Fruit fly (Drosophila melanogaster) whole organism, embryonic: ENCODE data around the gene chrb.

Source experiments
- Ada2b ChIP-seq: fragments of 200-800 bp; sonication (Bioruptor generic); IDR thresholded peaks from 2 replicates; pipeline ENCODE4 v1.3.6; 2022; ENCODE audit warnings: missing biosample characterization, missing genetic modification characterization
- Atf3 ChIP-seq: fragments of 200-800 bp; sonication (Bioruptor generic); optimal IDR thresholded peaks from 3 replicates; lab custom pipeline; 2016; ENCODE audit warnings: missing biosample characterization, missing genetic modification characterization
- Atf6 ChIP-seq: fragments of 200-800 bp; sonication (Bioruptor generic); IDR thresholded peaks from 2 replicates; pipeline ENCODE4 v1.3.6; 2022; ENCODE audit warnings: missing biosample characterization, missing genetic modification characterization
- CG10959 ChIP-seq: fragments of 200-800 bp; sonication (Bioruptor generic); IDR thresholded peaks from 2 replicates; pipeline ENCODE4 v1.3.6; 2022; ENCODE audit warnings: missing biosample characterization, missing genetic modification characterization
- CG12769 ChIP-seq: fragments of 200-800 bp; sonication (Bioruptor generic); optimal IDR thresholded peaks from 2 replicates; lab custom pipeline; 2019; ENCODE audit warnings: missing biosample characterization, mild to moderate bottlenecking, missing genetic modification characterization, moderate library complexity
- CG13296 ChIP-seq: fragments of 200-800 bp; sonication (Bioruptor generic); optimal IDR thresholded peaks from 3 replicates; lab custom pipeline; 2018; ENCODE audit warnings: missing biosample characterization, mild to moderate bottlenecking, missing genetic modification characterization
- CG13775 ChIP-seq: fragments of 200-800 bp; sonication (Bioruptor generic); optimal IDR thresholded peaks from 3 replicates; lab custom pipeline; 2017; ENCODE audit warnings: missing biosample characterization, mild to moderate bottlenecking, missing genetic modification characterization
- CG14014 ChIP-seq: fragments of 200-800 bp; sonication (Bioruptor generic); IDR thresholded peaks from 2 replicates; pipeline ENCODE4 v1.3.6; 2022; ENCODE audit warnings: missing biosample characterization, missing genetic modification characterization
- CG14667 ChIP-seq: fragments of 200-800 bp; sonication (Bioruptor generic); IDR thresholded peaks from 2 replicates; pipeline ENCODE4 v1.3.6; 2022; ENCODE audit warnings: missing biosample characterization, missing genetic modification characterization
- CG14965 ChIP-seq: fragments of 200-800 bp; sonication (Bioruptor generic); optimal IDR thresholded peaks from 2 replicates; lab custom pipeline; 2016; ENCODE audit warnings: missing biosample characterization, missing genetic modification characterization, borderline replicate concordance
- CG15479 ChIP-seq: fragments of 200-800 bp; sonication (Bioruptor generic); optimal IDR thresholded peaks from 3 replicates; lab custom pipeline; 2019; ENCODE audit warnings: missing biosample characterization, mild to moderate bottlenecking, missing genetic modification characterization, moderate library complexity
- CG17186 ChIP-seq: fragments of 200-800 bp; sonication (Bioruptor generic); optimal IDR thresholded peaks from 3 replicates; lab custom pipeline; 2017; ENCODE audit warnings: missing biosample characterization, missing genetic modification reagents, missing genetic modification characterization
- CG17361 ChIP-seq: fragments of 200-800 bp; sonication (Bioruptor generic); IDR thresholded peaks from 3 replicates; pipeline ENCODE4 v1.3.6; 2022; ENCODE audit warnings: missing biosample characterization, missing genetic modification characterization
- CG31224 ChIP-seq: fragments of 200-800 bp; sonication (Bioruptor generic); IDR thresholded peaks from 2 replicates; pipeline ENCODE4 v1.3.6; 2022; ENCODE audit warnings: missing biosample characterization, missing genetic modification characterization
- CG3838 ChIP-seq: fragments of 200-800 bp; sonication (Bioruptor generic); optimal IDR thresholded peaks from 3 replicates; lab custom pipeline; 2016; ENCODE audit warnings: missing biosample characterization, missing genetic modification characterization
- CG3847 ChIP-seq: fragments of 200-800 bp; sonication (Bioruptor generic); IDR thresholded peaks from 2 replicates; pipeline ENCODE4 v1.3.6; 2022; ENCODE audit warnings: missing biosample characterization, missing genetic modification characterization
- CG4360 ChIP-seq: fragments of 200-800 bp; sonication (Bioruptor generic); IDR thresholded peaks from 2 replicates; pipeline ENCODE4 v1.3.6; 2022; ENCODE audit warnings: missing biosample characterization, missing genetic modification characterization
- CG7786 ChIP-seq: fragments of 200-800 bp; sonication (Bioruptor generic); optimal IDR thresholded peaks from 2 replicates; lab custom pipeline; 2016; ENCODE audit warnings: missing biosample characterization, missing genetic modification characterization
- CG9876 ChIP-seq: fragments of 200-800 bp; sonication (Bioruptor generic); optimal IDR thresholded peaks from 2 replicates; lab custom pipeline; 2016; ENCODE audit warnings: missing biosample characterization, missing genetic modification characterization
- CG9932 ChIP-seq: fragments of 200-800 bp; sonication (Bioruptor generic); IDR thresholded peaks from 2 replicates; pipeline ENCODE4 v1.3.6; 2022; ENCODE audit warnings: missing biosample characterization, missing genetic modification characterization
- D19A ChIP-seq: fragments of 200-800 bp; optimal IDR thresholded peaks from 3 replicates; lab custom pipeline; 2019; ENCODE audit warnings: missing biosample characterization, mild to moderate bottlenecking, missing genetic modification characterization, moderate library complexity
- Dad ChIP-seq: fragments of 200-800 bp; sonication (Bioruptor generic); optimal IDR thresholded peaks from 3 replicates; lab custom pipeline; 2016; ENCODE audit warnings: missing biosample characterization, missing genetic modification characterization
- Dek ChIP-seq: fragments of 200-800 bp; sonication (Bioruptor generic); optimal IDR thresholded peaks from 3 replicates; lab custom pipeline; 2019; ENCODE audit warnings: missing biosample characterization, mild to moderate bottlenecking, missing genetic modification characterization, moderate library complexity
- Doc2 ChIP-seq: fragments of 200-800 bp; sonication (Bioruptor generic); IDR thresholded peaks from 2 replicates; pipeline ENCODE4 v1.3.6; 2022; ENCODE audit warnings: missing biosample characterization, missing genetic modification characterization
- Ets97D ChIP-seq: fragments of 200-800 bp; sonication (Bioruptor generic); optimal IDR thresholded peaks from 3 replicates; lab custom pipeline; 2016; ENCODE audit warnings: missing biosample characterization, missing genetic modification characterization
- HLH3B ChIP-seq: fragments of 200-800 bp; sonication (Bioruptor generic); IDR thresholded peaks from 2 replicates; pipeline ENCODE4 v1.3.6; 2022; ENCODE audit warnings: missing biosample characterization, missing genetic modification characterization
- HmgD ChIP-seq: fragments of 200-800 bp; sonication (Bioruptor generic); optimal IDR thresholded peaks from 3 replicates; lab custom pipeline; 2016; ENCODE audit warnings: missing biosample characterization, missing genetic modification characterization
- Hr3 ChIP-seq: fragments of 200-800 bp; sonication (Bioruptor generic); optimal IDR thresholded peaks from 3 replicates; lab custom pipeline; 2016; ENCODE audit warnings: missing biosample characterization, missing genetic modification characterization
- Hr78 ChIP-seq, 2 experiments: fragments of 200-800 bp in 1 of 2; fragments of >200 bp in 1 of 2; sonication (Bioruptor generic) in 1 of 2; optimal IDR thresholded peaks; 2 replicates each; lab custom pipeline; 2017 to 2019; ENCODE audit warnings: missing biosample characterization in 2 of 2, missing genetic modification characterization in 2 of 2, mild to moderate bottlenecking in 1 of 2, moderate library complexity in 1 of 2
- Lim3 ChIP-seq: fragments of 200-800 bp; sonication (Bioruptor generic); IDR thresholded peaks from 2 replicates; pipeline ENCODE4 v1.3.6; 2022; ENCODE audit warnings: missing biosample characterization, missing genetic modification characterization
- Sin3A ChIP-seq: fragments of >200 bp; optimal IDR thresholded peaks from 2 replicates; lab custom pipeline; 2018
- Taf1 ChIP-seq: fragments of 200-800 bp; sonication (Bioruptor generic); IDR thresholded peaks from 2 replicates; pipeline ENCODE4 v1.3.6; 2022; ENCODE audit warnings: missing biosample characterization, missing genetic modification characterization
- ase ChIP-seq: fragments of 200-800 bp; sonication (Bioruptor generic); IDR thresholded peaks from 3 replicates; pipeline ENCODE4 v1.3.6; 2022; ENCODE audit warnings: missing biosample characterization, missing genetic modification characterization
- bcd ChIP-seq: fragments of 200-800 bp; sonication (Bioruptor generic); optimal IDR thresholded peaks from 2 replicates; lab custom pipeline; 2017; ENCODE audit warnings: missing biosample characterization, mild to moderate bottlenecking, missing genetic modification characterization
- bsh ChIP-seq, 2 experiments: fragments of 200-800 bp; sonication (Bioruptor generic); optimal IDR thresholded peaks; 2 replicates each; lab custom pipeline; 2017 to 2018; ENCODE audit warnings: mild to moderate bottlenecking in 2 of 2, missing biosample characterization in 2 of 2, missing genetic modification characterization in 2 of 2, moderate library complexity in 1 of 2
- crp ChIP-seq, 2 experiments: fragments of 200-800 bp; sonication (Bioruptor generic); optimal IDR thresholded peaks; 2 replicates in 1 of 2; 3 replicates in 1 of 2; lab custom pipeline; 2017; ENCODE audit warnings: missing biosample characterization in 2 of 2, missing genetic modification characterization in 2 of 2, mild to moderate bottlenecking in 1 of 2, moderate library complexity in 1 of 2
- disco-r ChIP-seq: fragments of 200-800 bp; sonication (Bioruptor generic); optimal IDR thresholded peaks from 2 replicates; lab custom pipeline; 2016; ENCODE audit warnings: missing biosample characterization, missing genetic modification characterization
- dmrt11E ChIP-seq: fragments of 200-800 bp; sonication (Bioruptor generic); optimal IDR thresholded peaks from 3 replicates; lab custom pipeline; 2018; ENCODE audit warnings: missing biosample characterization, mild to moderate bottlenecking, missing genetic modification characterization, moderate library complexity
- gem ChIP-seq: fragments of 200-800 bp; sonication (Bioruptor generic); optimal IDR thresholded peaks from 2 replicates; lab custom pipeline; 2019; ENCODE audit warnings: missing biosample characterization, mild to moderate bottlenecking, missing genetic modification characterization, moderate library complexity
- her ChIP-seq: fragments of 200-800 bp; sonication (Bioruptor generic); optimal IDR thresholded peaks from 2 replicates; lab custom pipeline; 2016; ENCODE audit warnings: missing biosample characterization, missing genetic modification characterization
- inv ChIP-seq: fragments of 200-800 bp; sonication (Bioruptor generic); IDR thresholded peaks from 2 replicates; pipeline ENCODE4 v1.3.6; 2022; ENCODE audit warnings: missing biosample characterization, missing genetic modification characterization; ENCODE audit not compliant: partially characterized antibody
- lmd ChIP-seq: fragments of 200-800 bp; sonication (Bioruptor generic); IDR thresholded peaks from 2 replicates; pipeline ENCODE4 v1.3.6; 2022; ENCODE audit warnings: missing biosample characterization, missing genetic modification characterization
- onecut ChIP-seq: fragments of 200-800 bp; sonication (Bioruptor generic); IDR thresholded peaks from 2 replicates; pipeline ENCODE4 v1.3.6; 2022; ENCODE audit warnings: missing biosample characterization, missing genetic modification characterization
- pros ChIP-seq: fragments of 200-800 bp; sonication (Bioruptor generic); optimal IDR thresholded peaks from 3 replicates; lab custom pipeline; 2019; ENCODE audit warnings: missing biosample characterization, mild to moderate bottlenecking, missing genetic modification characterization, moderate library complexity
- repo ChIP-seq: fragments of 200-800 bp; sonication (Bioruptor generic); optimal IDR thresholded peaks from 2 replicates; lab custom pipeline; 2016; ENCODE audit warnings: missing biosample characterization, missing genetic modification characterization
- sens-2 ChIP-seq: fragments of 200-800 bp; sonication (Bioruptor generic); IDR thresholded peaks from 2 replicates; pipeline ENCODE4 v1.3.6; 2022; ENCODE audit warnings: missing biosample characterization, missing genetic modification characterization
- tna ChIP-seq: fragments of 200-800 bp; sonication (Bioruptor generic); IDR thresholded peaks from 2 replicates; pipeline ENCODE4 v1.3.6; 2022; ENCODE audit warnings: missing biosample characterization, missing genetic modification characterization; ENCODE audit not compliant: partially characterized antibody
- tup ChIP-seq: fragments of 200-800 bp; sonication (Bioruptor generic); optimal IDR thresholded peaks from 2 replicates; lab custom pipeline; 2016; ENCODE audit warnings: missing biosample characterization, mild to moderate bottlenecking, missing genetic modification characterization, moderate library complexity
- usp ChIP-seq: fragments of >200 bp; optimal IDR thresholded peaks from 2 replicates; lab custom pipeline; 2017; ENCODE audit warnings: missing biosample characterization, missing genetic modification characterization
- wek ChIP-seq: fragments of 200-800 bp; sonication (Bioruptor generic); optimal IDR thresholded peaks from 3 replicates; lab custom pipeline; 2018; ENCODE audit warnings: missing biosample characterization, mild to moderate bottlenecking, missing genetic modification characterization, moderate library complexity
- zf30C ChIP-seq: fragments of 200-800 bp; sonication (Bioruptor generic); optimal IDR thresholded peaks from 3 replicates; lab custom pipeline; 2018; ENCODE audit warnings: missing biosample characterization, mild to moderate bottlenecking, missing genetic modification characterization

Gene chrb

DNA sequence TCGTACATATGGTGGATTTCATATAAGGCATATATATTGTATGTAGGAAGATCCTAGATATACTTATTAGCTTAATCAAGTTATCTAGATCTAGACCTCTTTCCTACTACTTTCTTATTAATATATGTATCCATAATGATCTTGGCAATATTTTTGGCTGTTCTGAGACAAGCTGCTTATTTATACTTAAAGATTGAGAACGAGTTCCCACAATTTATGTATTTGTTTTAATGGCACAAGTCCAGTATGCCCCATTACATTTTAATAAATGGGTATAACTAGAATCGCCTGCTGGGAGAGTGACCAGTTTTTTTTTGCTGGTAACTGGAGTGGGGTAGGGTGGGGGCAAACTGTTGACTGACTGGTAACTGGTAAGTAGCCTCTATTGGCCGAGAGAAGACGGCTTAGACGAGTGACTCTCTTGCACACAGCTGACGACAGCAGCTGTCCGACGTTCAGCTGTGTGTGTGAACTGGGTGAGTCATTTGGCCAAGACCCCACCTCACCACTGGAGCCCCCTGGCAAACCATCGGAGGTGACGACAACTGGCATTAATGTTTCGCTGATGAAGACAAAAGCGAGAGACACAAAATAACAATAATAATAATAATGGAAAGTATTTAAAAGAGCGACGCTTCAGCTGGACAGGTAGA is 49.5 kb downstream of the chrb start (continued):
- TF ChIP-seq onecut (no peak), usp (GFP tag; lab: Kevin White, UChicago) (no peak), CG15479 (GFP tag; lab: Kevin White, UChicago) (no peak), crp (GFP tag; optimal IDR thresholded peaks at IDR 0.05; lab: Kevin White, UChicago) (peak in 1 of 2 experiments; percentile 17), Dek (no peak), Hr78 (GFP tag; optimal IDR thresholded peaks at IDR 0.05; lab: Kevin White, UChicago) (no peak), CG7786 (GFP tag; lab: Kevin White, UChicago) (no peak), Lim3 (GFP tag; lab: Robert Waterston, UW) (no peak), pros (GFP tag; lab: Kevin White, UChicago) (no peak), Taf1 (GFP tag; lab: Robert Waterston, UW) (no peak), CG4360 (no peak), Ada2b (GFP tag; lab: Robert Waterston, UW) (no peak), disco-r (GFP tag; lab: Kevin White, UChicago) (no peak), CG3838 (GFP tag; lab: Kevin White, UChicago) (no peak), Sin3A (no peak), Hr3 (GFP tag; lab: Kevin White, UChicago) (no peak), CG17361 (GFP tag; lab: Robert Waterston, UW) (no peak), inv (no peak), sens-2 (GFP tag; lab: Robert Waterston, UW) (no peak), lmd (GFP tag; lab: Robert Waterston, UW) (no peak), tna (GFP tag; lab: Robert Waterston, UW) (0 out of 2 replicates have a peak, but pooled peaks have one; percentile 26), CG9876 (GFP tag; lab: Kevin White, UChicago) (no peak), CG13296 (GFP tag; lab: Kevin White, UChicago) (no peak), CG9932 (GFP tag; lab: Robert Waterston, UW) (peak; percentile 10; the same call in 1 of the 2 replicates), Dad (GFP tag; lab: Kevin White, UChicago) (no peak), bcd (GFP tag; lab: Kevin White, UChicago) (peak; percentile 2), her (no peak), Atf3 (GFP tag; lab: Kevin White, UChicago) (no peak), HLH3B (GFP tag; lab: Robert Waterston, UW) (no peak), Atf6 (GFP tag; lab: Robert Waterston, UW) (no peak), wek (GFP tag; lab: Kevin White, UChicago) (no peak), gem (tag; lab: Kevin White, UChicago) (peak; percentile 15), CG3847 (GFP tag; lab: Robert Waterston, UW) (no peak), ase (no peak), CG14014 (peak; percentile 25; the same call in 1 of the 2 replicates), CG14667 (GFP tag; lab: Robert Waterston, UW) (no peak), CG31224 (GFP tag; lab: Robert Waterston, UW) (no peak), repo (GFP tag; lab: Kevin White, UChicago) (no peak), CG14965 (GFP tag; lab: Kevin White, UChicago) (no peak), CG17186 (GFP tag; lab: Kevin White, UChicago) (no peak), dmrt11E (tag; lab: Kevin White, UChicago) (no peak), CG12769 (tag; lab: Kevin White, UChicago) (peak; percentile 38), tup (GFP tag; lab: Kevin White, UChicago) (no peak), zf30C (GFP tag; lab: Kevin White, UChicago) (no peak), CG13775 (GFP tag; lab: Kevin White, UChicago) (no peak), Ets97D (no peak), CG10959 (GFP tag; lab: Robert Waterston, UW) (no peak), D19A (tag; lab: Kevin White, UChicago) (no peak), bsh (GFP tag; optimal IDR thresholded peaks at IDR 0.05; lab: Kevin White, UChicago) (no peak), HmgD (GFP tag; lab: Kevin White, UChicago) (no peak), Doc2 (GFP tag; lab: Robert Waterston, UW) (no peak)
